Fruit fly (Drosophila melanogaster) whole organism, prepupa: ENCODE data around the gene Pif1A.
A peak's percentile ranks its signal among the peaks of the same experiment; 100 is the strongest.

Experiments
- Blimp-1 ChIP-seq: fragments of 200-800 bp; sonication (Bioruptor generic); optimal IDR thresholded peaks from 3 replicates; lab custom pipeline; 2017; ENCODE audit warnings: missing biosample characterization, missing genetic modification characterization, mild to moderate bottlenecking, moderate library complexity, missing genetic modification reagents
- CG10631 ChIP-seq: fragments of 200-800 bp; sonication (Bioruptor generic); optimal IDR thresholded peaks from 2 replicates; lab custom pipeline; 2016; ENCODE audit warnings: missing biosample characterization, missing genetic modification characterization
- CG10669 ChIP-seq: fragments of 200-800 bp; sonication (Bioruptor generic); optimal IDR thresholded peaks from 3 replicates; lab custom pipeline; 2018; ENCODE audit warnings: missing biosample characterization, mild to moderate bottlenecking, missing genetic modification characterization, moderate library complexity
- CG11294 ChIP-seq: fragments of 200-800 bp; sonication (Bioruptor generic); IDR thresholded peaks from 2 replicates; pipeline ENCODE4 v1.3.6; 2022; ENCODE audit warnings: missing biosample characterization, missing genetic modification characterization
- CG11762 ChIP-seq: fragments of 200-800 bp; sonication (Bioruptor generic); optimal IDR thresholded peaks from 3 replicates; lab custom pipeline; 2016; ENCODE audit warnings: missing biosample characterization, missing genetic modification characterization; ENCODE audit not compliant: insufficient read depth
- CG15336 ChIP-seq: fragments of 200-800 bp; sonication (Bioruptor generic); IDR thresholded peaks from 2 replicates; pipeline ENCODE4 v1.3.6; 2022; ENCODE audit warnings: missing biosample characterization, missing genetic modification characterization
- CG1621 ChIP-seq: fragments of 200-800 bp; sonication (Bioruptor generic); optimal IDR thresholded peaks from 3 replicates; lab custom pipeline; 2018; ENCODE audit warnings: missing biosample characterization, mild to moderate bottlenecking, missing genetic modification characterization
- CG3032 ChIP-seq: fragments of 200-800 bp; optimal IDR thresholded peaks from 2 replicates; lab custom pipeline; 2019; ENCODE audit warnings: missing biosample characterization, mild to moderate bottlenecking, missing genetic modification characterization, moderate library complexity
- CG31627 ChIP-seq: fragments of 200-800 bp; sonication (Bioruptor generic); optimal IDR thresholded peaks from 3 replicates; lab custom pipeline; 2016; ENCODE audit warnings: missing biosample characterization, missing genetic modification characterization
- CG32006 ChIP-seq: fragments of 200-800 bp; sonication (Bioruptor generic); optimal IDR thresholded peaks from 3 replicates; lab custom pipeline; 2017; ENCODE audit warnings: missing biosample characterization, mild to moderate bottlenecking, missing genetic modification characterization
- CG34406 ChIP-seq: fragments of 200-800 bp; sonication (Bioruptor generic); optimal IDR thresholded peaks from 3 replicates; lab custom pipeline; 2016; ENCODE audit warnings: missing biosample characterization, missing genetic modification characterization
- CG3919 ChIP-seq: fragments of 200-800 bp; sonication (Bioruptor generic); optimal IDR thresholded peaks from 3 replicates; lab custom pipeline; 2016; ENCODE audit warnings: missing biosample characterization, missing genetic modification characterization
- CG4318 ChIP-seq: fragments of 200-800 bp; sonication (Bioruptor generic); optimal IDR thresholded peaks from 3 replicates; lab custom pipeline; 2017; ENCODE audit warnings: missing biosample characterization, mild to moderate bottlenecking, missing genetic modification characterization
- CG6163 ChIP-seq: fragments of 200-800 bp; sonication (Bioruptor generic); IDR thresholded peaks from 3 replicates; pipeline ENCODE4 v1.3.6; 2022; ENCODE audit warnings: missing biosample characterization, missing genetic modification characterization
- CG6276 ChIP-seq: fragments of 200-800 bp; sonication (Bioruptor generic); optimal IDR thresholded peaks from 2 replicates; lab custom pipeline; 2017; ENCODE audit warnings: missing biosample characterization, mild to moderate bottlenecking, missing genetic modification characterization
- CG6854 ChIP-seq: fragments of 200-800 bp; sonication (Bioruptor generic); optimal IDR thresholded peaks from 2 replicates; lab custom pipeline; 2017; ENCODE audit warnings: missing biosample characterization, mild to moderate bottlenecking, missing genetic modification characterization
- CG7368 ChIP-seq: fragments of 200-800 bp; sonication (Bioruptor generic); optimal IDR thresholded peaks from 3 replicates; lab custom pipeline; 2016; ENCODE audit warnings: missing biosample characterization, missing genetic modification characterization
- CG8319 ChIP-seq: fragments of 200-800 bp; sonication (Bioruptor generic); optimal IDR thresholded peaks from 3 replicates; lab custom pipeline; 2016; ENCODE audit warnings: missing biosample characterization, missing genetic modification characterization
- CG8632 ChIP-seq: fragments of 200-800 bp; sonication (Bioruptor generic); optimal IDR thresholded peaks from 3 replicates; lab custom pipeline; 2016; ENCODE audit warnings: missing biosample characterization, missing genetic modification characterization
- CG9139 ChIP-seq: fragments of 200-800 bp; sonication (Bioruptor generic); optimal IDR thresholded peaks from 3 replicates; lab custom pipeline; 2017; ENCODE audit warnings: missing biosample characterization, mild to moderate bottlenecking, missing genetic modification characterization
- Eip78C ChIP-seq: fragments of 200-800 bp; sonication (Bioruptor generic); peaks from one replicate; lab custom pipeline; 2016; ENCODE audit warnings: missing biosample characterization, missing genetic modification characterization
- Eip93F ChIP-seq: fragments of 200-800 bp; sonication (Bioruptor generic); optimal IDR thresholded peaks from 2 replicates; lab custom pipeline; 2016; ENCODE audit warnings: missing biosample characterization, mild to moderate bottlenecking, missing genetic modification characterization
- Ets21C ChIP-seq: fragments of 200-800 bp; sonication (Bioruptor generic); optimal IDR thresholded peaks from 3 replicates; lab custom pipeline; 2016; ENCODE audit warnings: missing biosample characterization, missing genetic modification characterization
- Ets96B ChIP-seq: fragments of 200-800 bp; optimal IDR thresholded peaks from 2 replicates; lab custom pipeline; 2019; ENCODE audit warnings: missing biosample characterization, mild to moderate bottlenecking, missing genetic modification characterization, moderate library complexity
- Gug ChIP-seq: fragments of 200-800 bp; sonication (Bioruptor generic); IDR thresholded peaks from 2 replicates; pipeline ENCODE4 v1.3.6; 2022; ENCODE audit warnings: missing biosample characterization, missing genetic modification characterization
- Hr38 ChIP-seq: sonication (Bioruptor generic); optimal IDR thresholded peaks from 2 replicates; lab custom pipeline; 2016; ENCODE audit warnings: missing biosample characterization, missing genetic modification characterization
- Hr39 ChIP-seq: fragments of 200-800 bp; sonication (Bioruptor generic); optimal IDR thresholded peaks from 2 replicates; lab custom pipeline; 2016; ENCODE audit warnings: missing biosample characterization, missing genetic modification characterization
- Hr4 ChIP-seq: fragments of 200-800 bp; sonication (Bioruptor generic); optimal IDR thresholded peaks from 3 replicates; lab custom pipeline; 2016; ENCODE audit warnings: missing biosample characterization, missing genetic modification characterization
- Met ChIP-seq: fragments of 200-800 bp; sonication (Bioruptor generic); optimal IDR thresholded peaks from 3 replicates; lab custom pipeline; 2016; ENCODE audit warnings: missing biosample characterization, missing genetic modification characterization
- OdsH ChIP-seq: fragments of 200-800 bp; sonication (Bioruptor generic); optimal IDR thresholded peaks from 3 replicates; lab custom pipeline; 2016; ENCODE audit warnings: missing biosample characterization, missing genetic modification characterization
- Sox14 ChIP-seq: fragments of 200-800 bp; sonication (Bioruptor generic); optimal IDR thresholded peaks from 3 replicates; lab custom pipeline; 2016; ENCODE audit warnings: missing biosample characterization, missing genetic modification characterization
- Sox15 ChIP-seq: fragments of 200-800 bp; sonication (Bioruptor generic); optimal IDR thresholded peaks from 3 replicates; lab custom pipeline; 2016; ENCODE audit warnings: missing biosample characterization, missing genetic modification characterization
- acj6 ChIP-seq: fragments of 200-800 bp; sonication (Bioruptor generic); optimal IDR thresholded peaks from 3 replicates; lab custom pipeline; 2016; ENCODE audit warnings: missing biosample characterization, missing genetic modification characterization
- cyc ChIP-seq: fragments of 200-800 bp; sonication (Bioruptor generic); optimal IDR thresholded peaks from 3 replicates; lab custom pipeline; 2016; ENCODE audit warnings: missing biosample characterization, missing genetic modification characterization
- dsx ChIP-seq: fragments of 200-800 bp; optimal IDR thresholded peaks from 3 replicates; lab custom pipeline; 2019; ENCODE audit warnings: missing biosample characterization, mild to moderate bottlenecking, missing genetic modification characterization, moderate library complexity; ENCODE audit not compliant: poor library complexity, severe bottlenecking
- eg ChIP-seq: fragments of 200-800 bp; sonication (Bioruptor generic); IDR thresholded peaks from 3 replicates; pipeline ENCODE4 v1.3.6; 2022; ENCODE audit warnings: missing biosample characterization, missing genetic modification characterization
- esn ChIP-seq: fragments of 200-800 bp; sonication (Bioruptor generic); optimal IDR thresholded peaks from 2 replicates; lab custom pipeline; 2016; ENCODE audit warnings: missing biosample characterization, mild to moderate bottlenecking, missing genetic modification characterization, moderate library complexity
- fd85E ChIP-seq: fragments of 200-800 bp; sonication (Bioruptor generic); optimal IDR thresholded peaks from 3 replicates; lab custom pipeline; 2016; ENCODE audit warnings: missing biosample characterization, missing genetic modification characterization
- fkh ChIP-seq: fragments of 200-800 bp; sonication (Bioruptor generic); optimal IDR thresholded peaks from 3 replicates; lab custom pipeline; 2017; ENCODE audit warnings: missing biosample characterization, mild to moderate bottlenecking, missing genetic modification characterization, moderate library complexity
- lz ChIP-seq: fragments of 200-800 bp; sonication (Bioruptor generic); optimal IDR thresholded peaks from 3 replicates; lab custom pipeline; 2016; ENCODE audit warnings: missing biosample characterization, missing genetic modification characterization
- net ChIP-seq: fragments of 200-800 bp; sonication (Bioruptor generic); optimal IDR thresholded peaks from 3 replicates; lab custom pipeline; 2016; ENCODE audit warnings: missing biosample characterization, missing genetic modification characterization
- pdm3 ChIP-seq: fragments of 200-800 bp; sonication (Bioruptor generic); optimal IDR thresholded peaks from 3 replicates; lab custom pipeline; 2016; ENCODE audit warnings: missing biosample characterization, missing genetic modification characterization
- svp ChIP-seq: fragments of 200-800 bp; sonication (Bioruptor generic); peaks from one replicate; lab custom pipeline; 2016; ENCODE audit warnings: missing biosample characterization, missing genetic modification characterization
- topi ChIP-seq: fragments of 200-800 bp; sonication (Bioruptor generic); optimal IDR thresholded peaks from 3 replicates; lab custom pipeline; 2016; ENCODE audit warnings: missing biosample characterization, missing genetic modification characterization
- vri ChIP-seq: fragments of 200-800 bp; sonication (Bioruptor generic); optimal IDR thresholded peaks from 3 replicates; lab custom pipeline; 2016; ENCODE audit warnings: missing biosample characterization, mild to moderate bottlenecking, missing genetic modification characterization

Gene Pif1A

dm6 chr3R:8747871-8748775 lies 52.9 kb downstream of the Pif1A start (continued):
- TF ChIP-seq CG6276 (GFP tag; lab: Kevin White, UChicago) (peak; percentile 85), Hr38 (GFP tag; lab: Kevin White, UChicago) (no peak), Hr4 (GFP tag; lab: Kevin White, UChicago) (peak; percentile 80), CG31627 (GFP tag; lab: Kevin White, UChicago) (peak; percentile 79), Sox15 (peak; percentile 71), CG11294 (GFP tag; lab: Robert Waterston, UW) (peak; percentile 57; the same call in 1 of the 2 replicates), Blimp-1 (GFP tag; lab: Kevin White, UChicago) (peak; percentile 66), cyc (GFP tag; lab: Kevin White, UChicago) (peak; percentile 77), CG3032 (tag; lab: Kevin White, UChicago) (peak; percentile 77), CG34406 (peak; percentile 88), net (GFP tag; lab: Kevin White, UChicago) (peak; percentile 89), CG10669 (GFP tag; lab: Kevin White, UChicago) (peak; percentile 57), pdm3 (peak; percentile 85), CG7368 (GFP tag; lab: Kevin White, UChicago) (peak; percentile 69), dsx (GFP tag; lab: Kevin White, UChicago) (peak; percentile 72), CG3919 (GFP tag; lab: Kevin White, UChicago) (peak; percentile 75), CG15336 (peak; percentile 88)

- TF ChIP-seq svp (GFP tag; lab: Kevin White, UChicago) (peak; percentile 79), topi (GFP tag; lab: Kevin White, UChicago) (peak; percentile 26), Eip93F (no peak), Hr38 (GFP tag; lab: Kevin White, UChicago) (no peak), Blimp-1 (GFP tag; lab: Kevin White, UChicago) (no peak), Sox14 (GFP tag; lab: Kevin White, UChicago) (peak; percentile 18), Hr39 (GFP tag; lab: Kevin White, UChicago) (no peak), CG1621 (tag; lab: Kevin White, UChicago) (peak; percentile 22), CG32006 (GFP tag; lab: Kevin White, UChicago) (peak; percentile 1), CG6854 (peak; percentile 15), fd85E (peak; percentile 27), OdsH (GFP tag; lab: Kevin White, UChicago) (no peak), net (GFP tag; lab: Kevin White, UChicago) (no peak), CG4318 (GFP tag; lab: Kevin White, UChicago) (no peak), CG11762 (GFP tag; lab: Kevin White, UChicago) (no peak), CG11294 (GFP tag; lab: Robert Waterston, UW) (no peak), fkh (GFP tag; lab: Kevin White, UChicago) (peak; percentile 36), pdm3 (peak; percentile 3), CG34406 (no peak), acj6 (no peak), lz (peak; percentile 45), Gug (GFP tag; lab: Robert Waterston, UW) (no peak), CG6276 (GFP tag; lab: Kevin White, UChicago) (no peak), vri (peak; percentile 33), Ets21C (GFP tag; lab: Kevin White, UChicago) (no peak), Met (GFP tag; lab: Kevin White, UChicago) (peak; percentile 34), Eip78C (GFP tag; lab: Kevin White, UChicago) (peak; percentile 64), Ets96B (tag; lab: Kevin White, UChicago) (no peak), CG10631 (GFP tag; lab: Kevin White, UChicago) (no peak), cyc (GFP tag; lab: Kevin White, UChicago) (no peak), CG6163 (GFP tag; lab: Robert Waterston, UW) (peak; percentile 59; the same call in 2 of the 3 replicates), CG8319 (no peak), CG8632 (GFP tag; lab: Kevin White, UChicago) (no peak), CG3919 (GFP tag; lab: Kevin White, UChicago) (peak; percentile 37), CG31627 (GFP tag; lab: Kevin White, UChicago) (peak; percentile 21), eg (GFP tag; lab: Robert Waterston, UW) (no peak; the same call in 2 of the 3 replicates), esn (GFP tag; lab: Kevin White, UChicago) (peak; percentile 4), CG9139 (peak; percentile 35)
Observed at dm6 chr3R:8747134-8747870, 53.7 kb downstream of the Pif1A start, which contains the start of the genes CG9801 and Nasp. Gene CG9801 (minus strand): TSS chr3R:8747675. Gene Nasp (plus strand): TSS chr3R:8747798.
